Fruit fly (Drosophila melanogaster): ENCODE results near the gene CG5068.

The CG5068 gene

dm6 chr3L:9033537-9033936 lies 47.0 kb downstream of the CG5068 start:
- TF ChIP-seq GATAd (GFP tag; optimal IDR thresholded peaks at IDR 0.05) (no peak), HLH106 (tag; optimal IDR thresholded peaks at IDR 0.05) (peak; percentile 81), foxo (GFP tag; optimal IDR thresholded peaks at IDR 0.05) (peak in 1 of 2 experiments; percentile 68), CG9705 (GFP tag; optimal IDR thresholded peaks at IDR 0.05) (peak; percentile 28), dsf (GFP tag; optimal IDR thresholded peaks at IDR 0.05; ENCODE audit: borderline replicate concordance) (no peak), Rel (GFP tag; optimal IDR thresholded peaks at IDR 0.05) (no peak), Rel (tag; optimal IDR thresholded peaks at IDR 0.05) (no peak), ey (GFP tag; optimal IDR thresholded peaks at IDR 0.05) (peak; percentile 30), fru (GFP tag; optimal IDR thresholded peaks at IDR 0.05) (peak; percentile 53), sage (GFP tag; optimal IDR thresholded peaks at IDR 0.05) (peak; percentile 1), dmrt93B (GFP tag; optimal IDR thresholded peaks at IDR 0.05) (peak; percentile 64), h (GFP tag; optimal IDR thresholded peaks at IDR 0.05) (peak; percentile 51), Sp1 (GFP tag; optimal IDR thresholded peaks at IDR 0.05) (peak; percentile 76), psq (GFP tag; optimal IDR thresholded peaks at IDR 0.05) (peak; percentile 20), rgr (GFP tag; optimal IDR thresholded peaks at IDR 0.05) (peak; percentile 45), sv (GFP tag; optimal IDR thresholded peaks at IDR 0.05) (no peak), OdsH (GFP tag; optimal IDR thresholded peaks at IDR 0.05) (peak; percentile 40)

- peak; percentile 70 for TF ChIP-seq fru (GFP tag; optimal IDR thresholded peaks at IDR 0.05)
- peak; percentile 60 for TF ChIP-seq psq (GFP tag; optimal IDR thresholded peaks at IDR 0.05)
- no peak for TF ChIP-seq lola (GFP tag; optimal IDR thresholded peaks at IDR 0.05)
- peak; percentile 39 for TF ChIP-seq Rel (GFP tag; optimal IDR thresholded peaks at IDR 0.05)
- TF ChIP-seq Rel (tag; optimal IDR thresholded peaks at IDR 0.05): no peak
- TF ChIP-seq usp (GFP tag; optimal IDR thresholded peaks at IDR 0.05): no peak
- TF ChIP-seq Vsx2 (GFP tag; optimal IDR thresholded peaks at IDR 0.05; ENCODE audit: partially characterized antibody): no peak
- peak; percentile 56 for TF ChIP-seq br (GFP tag; optimal IDR thresholded peaks at IDR 0.05)
- TF ChIP-seq Hr83 (GFP tag; optimal IDR thresholded peaks at IDR 0.05; ENCODE audit: poor library complexity, severe bottlenecking): no peak
- no peak for TF ChIP-seq Mio (GFP tag; optimal IDR thresholded peaks at IDR 0.05)
- no peak for TF ChIP-seq tai (GFP tag; optimal IDR thresholded peaks at IDR 0.05)
- no peak for TF ChIP-seq dsf (GFP tag; optimal IDR thresholded peaks at IDR 0.05; ENCODE audit: borderline replicate concordance)
- TF ChIP-seq pan (optimal IDR thresholded peaks at IDR 0.05): no peak
- TF ChIP-seq dmrt93B (GFP tag; optimal IDR thresholded peaks at IDR 0.05): peak; percentile 73
- TF ChIP-seq Abd-B (GFP tag; optimal IDR thresholded peaks at IDR 0.05): no peak
- peak; percentile 69 for TF ChIP-seq rgr (GFP tag; optimal IDR thresholded peaks at IDR 0.05)
- TF ChIP-seq Myc (optimal IDR thresholded peaks at IDR 0.05): no peak
- TF ChIP-seq OdsH (GFP tag; optimal IDR thresholded peaks at IDR 0.05): peak; percentile 69
- TF ChIP-seq Jra (GFP tag; optimal IDR thresholded peaks at IDR 0.05): peak; percentile 19
- no peak for TF ChIP-seq GATAd (GFP tag; optimal IDR thresholded peaks at IDR 0.05)
- peak; percentile 37 for TF ChIP-seq Hnf4 (GFP tag; optimal IDR thresholded peaks at IDR 0.05)
- TF ChIP-seq CG32264 (GFP tag; optimal IDR thresholded peaks at IDR 0.05): peak; percentile 3
- peak; percentile 65 for TF ChIP-seq ey (GFP tag; optimal IDR thresholded peaks at IDR 0.05)
- TF ChIP-seq foxo (GFP tag; optimal IDR thresholded peaks at IDR 0.05): peak in 1 of 2 experiments; percentile 57
- TF ChIP-seq CrebA (GFP tag; optimal IDR thresholded peaks at IDR 0.05; ENCODE audit: borderline replicate concordance): no peak
- TF ChIP-seq HLH106 (tag; optimal IDR thresholded peaks at IDR 0.05): peak; percentile 72
- TF ChIP-seq Dfd (GFP tag; optimal IDR thresholded peaks at IDR 0.05): no peak
- peak; percentile 74 for TF ChIP-seq sage (GFP tag; optimal IDR thresholded peaks at IDR 0.05)
- no peak for TF ChIP-seq jim (GFP tag; optimal IDR thresholded peaks at IDR 0.05)
- TF ChIP-seq sv (GFP tag; optimal IDR thresholded peaks at IDR 0.05): peak; percentile 31
- no peak for TF ChIP-seq N (GFP tag; optimal IDR thresholded peaks at IDR 0.05)
- peak; percentile 42 for TF ChIP-seq brk (GFP tag; optimal IDR thresholded peaks at IDR 0.05)
- TF ChIP-seq Sp1 (GFP tag; optimal IDR thresholded peaks at IDR 0.05): peak; percentile 71
- TF ChIP-seq Hr78 (GFP tag; optimal IDR thresholded peaks at IDR 0.05): no peak
- TF ChIP-seq Dif (GFP tag; optimal IDR thresholded peaks at IDR 0.05; ENCODE audit: partially characterized antibody): no peak
- peak; percentile 65 for TF ChIP-seq woc (GFP tag; optimal IDR thresholded peaks at IDR 0.05)
- TF ChIP-seq CG9705 (GFP tag; optimal IDR thresholded peaks at IDR 0.05): peak; percentile 70
- no peak for TF ChIP-seq dl (GFP tag; optimal IDR thresholded peaks at IDR 0.05; ENCODE audit: insufficient read depth in 1 of 2, partially characterized antibody in 2 of 2)
- peak; percentile 86 for TF ChIP-seq h (GFP tag; optimal IDR thresholded peaks at IDR 0.05)
Measured at dm6 chr3L:9033999-9034626, 47.6 kb downstream of the CG5068 start.
